Worm (Caenorhabditis elegans) whole organism, mixed stage, embryonic: Measurements from ENCODE around the gene W06A11.1.

Experiments used
- blmp-1 ChIP-seq: fragments of 150-350 bp; optimal IDR thresholded peaks from 2 replicates; lab custom pipeline; 2014; ENCODE audit warnings: missing biosample characterization, missing genetic modification characterization
- ceh-39 ChIP-seq: fragments of 150-350 bp; optimal IDR thresholded peaks from 2 replicates; lab custom pipeline; 2014; ENCODE audit warnings: missing biosample characterization, missing genetic modification characterization
- lsy-2 ChIP-seq: fragments of 150-350 bp; optimal IDR thresholded peaks from 2 replicates; lab custom pipeline; 2014; ENCODE audit warnings: missing biosample characterization, missing genetic modification characterization
- nhr-76 ChIP-seq: sonication (generic microtip); optimal IDR thresholded peaks from 2 replicates; lab custom pipeline; 2017; ENCODE audit warnings: missing biosample characterization, missing genetic modification characterization
- snpc-4 ChIP-seq: fragments of 150-350 bp; optimal IDR thresholded peaks from 2 replicates; lab custom pipeline; 2014; ENCODE audit warnings: missing biosample characterization, missing genetic modification characterization
- ztf-11 ChIP-seq: fragments of 150-350 bp; optimal IDR thresholded peaks from 2 replicates; lab custom pipeline; 2014; ENCODE audit warnings: missing biosample characterization, missing genetic modification characterization

ce11 chrII:4062477-4062876, 4.9 kb upstream of the W06A11.1 start, which contains the start of gene gadr-4:
- TF ChIP-seq ceh-39 (no peak), ztf-11 (tag; lab: Kevin White, UChicago) (no peak), lsy-2 (tag; lab: Kevin White, UChicago) (no peak), blmp-1 (tag; lab: Kevin White, UChicago) (no peak), nhr-76 (no peak), snpc-4 (tag; lab: Kevin White, UChicago) (no peak)
